Worm (Caenorhabditis elegans) whole organism, dauer: ENCODE measurements around the gene del-10.

Source experiments
- unc-62 ChIP-seq: sonication (generic microtip); optimal IDR thresholded peaks from 2 replicates; lab custom pipeline; 2017; ENCODE audit warnings: missing biosample characterization, missing genetic modification reagents, missing genetic modification characterization

The del-10 gene

DNA sequence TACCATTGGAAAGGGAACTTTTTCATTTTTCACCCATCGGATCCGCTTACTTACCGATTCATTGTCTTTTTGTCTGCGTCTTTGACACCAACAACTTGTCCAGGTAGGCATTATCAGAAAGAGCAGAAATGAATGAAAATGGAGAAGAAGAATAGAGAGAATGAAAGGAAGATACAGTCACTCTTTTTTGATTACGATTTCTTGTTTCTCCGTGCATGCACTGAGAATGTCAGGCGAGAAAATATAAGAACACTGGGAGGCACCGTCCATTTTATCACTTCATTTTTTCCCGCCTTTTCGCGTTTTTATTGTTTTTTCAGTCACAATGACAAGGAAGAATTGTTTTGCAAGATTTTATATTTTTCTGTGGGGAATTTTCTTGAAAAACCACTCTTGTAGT, 12.6 kb downstream of the del-10 start:
- TF ChIP-seq unc-62 (GFP tag; lab: Kevin White, UChicago), result no peak

DNA sequence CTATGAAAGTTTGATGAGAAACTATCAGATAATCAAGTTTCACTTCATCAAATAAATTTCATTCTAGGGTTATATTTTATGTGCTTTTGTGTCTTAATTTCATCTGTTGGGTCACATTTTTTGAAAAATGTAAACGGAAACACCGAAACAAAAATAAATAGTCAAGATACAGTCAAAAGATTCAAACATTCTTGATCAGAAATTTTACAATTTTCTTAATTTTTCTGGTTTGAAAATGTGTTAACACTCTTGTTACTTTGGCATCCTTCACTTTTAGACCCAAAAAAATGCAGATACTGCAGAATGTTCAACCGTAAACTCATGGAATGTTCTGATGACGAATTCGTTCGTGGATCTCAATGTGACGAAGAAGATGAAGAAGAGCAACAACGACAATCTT, 27.3 kb downstream of the del-10 start, which contains the start of gene aptf-1:
aptf-1 (plus strand) TSS at position 301 of the 400 bp plus-strand sequence.
- TF ChIP-seq unc-62 (GFP tag; lab: Kevin White, UChicago), result no peak

DNA sequence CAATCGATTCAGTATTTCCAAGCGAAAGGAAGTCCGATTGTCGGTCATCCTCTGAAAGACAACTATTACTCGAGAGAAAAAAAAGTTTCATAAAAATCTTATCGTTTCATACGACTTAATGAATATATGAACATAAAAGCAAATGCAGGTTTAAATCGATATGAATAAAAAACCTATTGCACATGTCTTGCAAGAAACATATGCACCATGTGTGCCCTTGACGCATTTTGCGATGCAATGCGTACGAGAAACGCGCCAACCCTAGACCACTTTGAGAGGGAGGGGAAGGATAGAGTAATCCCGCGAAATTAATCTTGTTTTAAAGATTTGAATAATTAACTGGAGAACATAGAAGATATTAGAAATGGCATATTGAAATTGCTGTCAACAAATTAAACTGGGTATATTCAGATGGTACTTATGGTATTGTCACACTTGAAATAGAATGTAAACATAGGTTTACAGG, 28.6 kb downstream of the del-10 start, which contains the start of gene atg-16.2:
atg-16.2 (minus strand) TSS at position 51 of the 466 bp plus-strand sequence.
- no peak for TF ChIP-seq unc-62 (GFP tag; lab: Kevin White, UChicago)

DNA sequence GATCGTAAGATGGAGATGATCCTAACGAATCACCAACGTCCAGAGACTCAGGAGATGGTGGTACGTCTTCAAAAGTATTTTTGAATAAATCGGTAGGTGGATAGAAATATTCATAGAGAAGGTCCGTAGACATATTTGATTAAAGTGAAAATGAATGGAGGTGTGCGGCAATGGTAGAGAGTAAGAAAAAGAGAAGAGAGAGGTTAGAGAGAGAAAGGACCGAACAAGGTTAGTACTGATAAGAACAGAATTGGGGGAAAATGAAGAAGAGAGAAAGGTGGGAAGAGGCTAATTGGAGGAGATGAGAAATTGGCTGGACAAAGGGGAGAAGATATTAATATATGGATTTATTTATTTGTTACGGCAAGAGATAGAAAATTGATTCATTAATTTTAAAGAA, 32.3 kb downstream of the del-10 start, which contains the start of gene nhr-22:
nhr-22 (minus strand) TSS at position 137 of the 400 bp plus-strand sequence.
- TF ChIP-seq unc-62 (GFP tag; lab: Kevin White, UChicago), result no peak

DNA sequence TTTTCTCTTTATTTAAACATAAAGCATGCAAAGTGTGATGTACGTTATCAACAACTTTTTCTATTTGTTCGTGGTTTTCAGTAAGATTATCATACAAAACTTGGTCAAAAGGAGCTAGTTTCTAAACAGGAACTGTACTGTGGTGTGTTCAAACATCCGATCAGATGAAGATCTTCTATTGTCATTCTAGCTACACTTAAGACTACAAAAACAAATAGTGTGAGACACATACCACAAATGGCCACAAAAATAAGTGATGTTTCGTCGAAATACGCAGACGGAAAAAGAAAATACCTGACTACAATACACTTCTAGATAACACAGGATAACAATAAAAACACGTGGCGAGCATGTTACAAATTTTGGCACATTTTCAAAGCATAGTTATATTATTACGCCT, 33.3 kb downstream of the del-10 start:
- TF ChIP-seq unc-62 (GFP tag; lab: Kevin White, UChicago), result no peak

DNA sequence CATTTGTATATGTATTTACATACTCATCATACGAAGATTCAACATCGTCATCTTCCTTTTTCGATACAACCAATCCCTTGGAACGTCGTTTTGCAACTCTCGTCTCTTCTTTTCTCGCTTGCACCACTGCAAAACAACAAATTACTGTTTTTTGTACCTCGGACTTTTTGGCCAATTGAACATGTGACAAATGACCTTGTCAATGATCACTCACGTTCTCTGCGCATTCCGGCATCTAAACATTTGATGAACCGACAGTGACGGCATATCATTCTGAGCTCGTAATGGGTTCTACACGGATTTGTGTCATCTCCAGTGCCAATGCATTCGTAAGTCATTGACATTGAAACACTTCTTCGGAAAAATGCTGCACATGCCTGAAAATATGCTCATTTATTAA, 33.7 kb downstream of the del-10 start:
- TF ChIP-seq unc-62 (GFP tag; lab: Kevin White, UChicago), result no peak

DNA sequence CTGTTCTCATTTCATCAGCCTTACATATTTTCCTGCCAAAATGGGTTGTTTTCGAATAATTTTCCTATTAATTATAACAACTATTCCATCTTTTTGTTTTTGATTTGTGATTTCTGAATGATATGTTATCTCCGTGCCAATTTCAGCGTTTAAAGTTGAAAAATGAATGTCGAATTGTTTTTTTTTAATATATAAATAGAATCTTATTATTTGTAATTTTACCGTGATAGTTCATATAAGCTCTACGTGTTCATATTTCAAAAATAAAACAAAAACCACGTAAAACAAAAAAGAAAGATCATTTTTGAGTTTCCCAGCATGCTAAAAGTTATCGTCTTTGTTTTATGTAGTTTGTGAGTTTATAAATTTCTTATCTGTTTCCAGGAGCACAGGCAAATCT, 38.2 kb downstream of the del-10 start, which contains the start of gene K06A1.2:
K06A1.2 (plus strand) TSS at position 301 of the 400 bp plus-strand sequence.
- TF ChIP-seq unc-62 (GFP tag; lab: Kevin White, UChicago), result no peak

DNA sequence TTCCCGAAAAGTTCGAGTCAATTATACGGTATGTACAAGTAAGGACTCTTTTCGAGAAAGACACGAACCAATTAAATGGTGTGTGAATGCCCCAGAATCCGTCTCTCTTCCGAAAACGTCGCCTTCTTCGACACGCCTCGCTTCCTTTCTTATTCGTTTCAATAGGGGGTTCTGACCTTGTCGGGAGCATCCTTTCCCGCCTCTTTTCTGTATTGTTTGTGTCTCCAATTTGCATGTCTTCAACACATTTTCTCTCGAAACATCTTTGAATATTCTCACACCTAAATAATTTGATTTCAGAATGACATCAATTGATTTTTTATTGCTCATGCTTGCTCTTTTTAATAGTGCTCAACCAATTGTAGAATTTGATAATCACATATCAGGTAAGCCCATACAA, 40.8 kb downstream of the del-10 start, which contains the start of gene cutl-16:
cutl-16 (plus strand) TSS at position 301 of the 400 bp plus-strand sequence.
- no peak for TF ChIP-seq unc-62 (GFP tag; lab: Kevin White, UChicago)

DNA sequence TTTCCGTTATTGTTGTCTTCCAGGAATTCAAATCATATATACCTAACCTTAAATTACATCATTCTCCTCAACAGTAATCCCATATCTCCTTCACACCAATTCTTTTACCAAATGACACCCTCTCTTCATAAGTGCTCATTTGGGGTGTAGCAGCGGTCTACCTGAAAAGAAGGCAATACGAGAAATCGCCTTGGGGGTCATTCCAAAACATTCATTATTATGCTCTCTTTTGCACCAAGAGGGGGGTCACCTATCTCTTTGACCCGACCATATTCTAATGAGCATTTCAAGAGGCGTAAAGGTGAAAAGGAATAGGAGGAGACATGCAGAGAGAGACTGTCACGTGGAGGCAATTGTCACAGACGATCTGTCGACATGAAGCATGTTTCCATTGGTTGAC, 45.1 kb downstream of the del-10 start:
- TF ChIP-seq unc-62 (GFP tag; lab: Kevin White, UChicago), result no peak

DNA sequence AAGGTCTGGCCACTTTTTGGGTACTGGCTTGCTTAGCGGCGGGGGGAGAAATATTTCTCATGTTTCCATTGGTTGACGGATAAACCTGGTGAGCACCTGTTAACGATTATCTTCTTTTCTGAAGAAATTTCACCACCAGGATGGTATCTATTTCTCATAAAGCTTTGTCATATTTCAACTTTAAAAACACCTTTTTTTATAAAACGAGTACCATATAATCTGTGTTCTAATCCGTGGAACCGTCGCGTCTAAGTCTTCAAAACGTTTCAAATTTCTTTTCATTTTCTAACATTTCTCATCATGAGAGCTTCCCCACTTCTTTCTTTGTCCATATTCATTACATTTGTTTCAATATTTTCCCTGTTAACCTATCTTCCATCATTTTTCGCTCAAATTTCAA, 55.9 kb downstream of the del-10 start, which contains the start of gene col-75:
col-75 (plus strand) TSS at position 301 of the 400 bp plus-strand sequence.
- TF ChIP-seq unc-62 (GFP tag; lab: Kevin White, UChicago), result no peak
